Fruit fly (Drosophila melanogaster): ENCODE results near the gene crn.

crn gene

dm6 chrX:2295435-2296229, 45.8 kb upstream of the crn start, which contains the start of gene Raf:
TSS of gene Raf (plus strand) at chrX:2295466.
- TF ChIP-seq Ets98B (GFP tag; IDR thresholded peaks at IDR 0.05) (0 out of 2 replicates have a peak, but pooled peaks have one; percentile 54), CG12605 (GFP tag; IDR thresholded peaks at IDR 0.05) (peak; percentile 42; the same call in 1 of the 2 replicates), CG13204 (GFP tag; optimal IDR thresholded peaks at IDR 0.05) (no peak), rn (GFP tag; IDR thresholded peaks at IDR 0.05) (no peak)

dm6 chrX:2294474-2295434, 45.0 kb upstream of the crn start:
- TF ChIP-seq CG4496 (GFP tag; IDR thresholded peaks at IDR 0.05) = peak; percentile 81
- peak; percentile 34 for TF ChIP-seq CG34367 (tag; optimal IDR thresholded peaks at IDR 0.05)
- TF ChIP-seq rn (GFP tag; IDR thresholded peaks at IDR 0.05) = 0 out of 2 replicates have a peak, but pooled peaks have one; percentile 23
- TF ChIP-seq fd96Ca (GFP tag; IDR thresholded peaks at IDR 0.05) = peak; percentile 65; the same call in 1 of the 3 replicates
- peak; percentile 28 for TF ChIP-seq gl (tag; optimal IDR thresholded peaks at IDR 0.05)
- no peak for TF ChIP-seq CG13204 (GFP tag; optimal IDR thresholded peaks at IDR 0.05)
- peak; percentile 26 for TF ChIP-seq CG17806 (tag; optimal IDR thresholded peaks at IDR 0.05)
- TF ChIP-seq CG8159 (tag; optimal IDR thresholded peaks at IDR 0.05) = peak; percentile 21
- peak; percentile 73 for TF ChIP-seq Snoo (tag; optimal IDR thresholded peaks at IDR 0.05)
- TF ChIP-seq CG12605 (GFP tag; IDR thresholded peaks at IDR 0.05) = 0 out of 2 replicates have a peak, but pooled peaks have one; percentile 38
- TF ChIP-seq Pif1A (GFP tag; optimal IDR thresholded peaks at IDR 0.05) = peak; percentile 73
- TF ChIP-seq Pif1B (GFP tag; optimal IDR thresholded peaks at IDR 0.05) = peak; percentile 65
- peak; percentile 91 for TF ChIP-seq EcR (GFP tag; optimal IDR thresholded peaks at IDR 0.05)
- TF ChIP-seq CG9948 (tag; optimal IDR thresholded peaks at IDR 0.05) = peak; percentile 36
- TF ChIP-seq CG8301 (tag; optimal IDR thresholded peaks at IDR 0.05) = peak; percentile 30
- TF ChIP-seq CG15710 (tag; optimal IDR thresholded peaks at IDR 0.05) = peak; percentile 6
- TF ChIP-seq CG14655 (GFP tag; optimal IDR thresholded peaks at IDR 0.05) = peak; percentile 47
- no peak for TF ChIP-seq CG10348 (GFP tag; IDR thresholded peaks at IDR 0.05)
- TF ChIP-seq D1 (tag; optimal IDR thresholded peaks at IDR 0.05) = no peak
- TF ChIP-seq CG32121 (GFP tag; IDR thresholded peaks at IDR 0.05) = peak; percentile 68
- TF ChIP-seq Ets98B (GFP tag; IDR thresholded peaks at IDR 0.05) = peak; percentile 77

- TF ChIP-seq CG8159 (tag; optimal IDR thresholded peaks at IDR 0.05) (peak; percentile 97), CG17806 (tag; optimal IDR thresholded peaks at IDR 0.05) (peak; percentile 93), Pif1B (GFP tag; optimal IDR thresholded peaks at IDR 0.05) (peak; percentile 91), CG4496 (GFP tag; IDR thresholded peaks at IDR 0.05) (peak; percentile 93), EcR (GFP tag; optimal IDR thresholded peaks at IDR 0.05) (peak; percentile 78), fd96Ca (GFP tag; IDR thresholded peaks at IDR 0.05) (peak; percentile 80; the same call in 2 of the 3 replicates), Ets98B (GFP tag; IDR thresholded peaks at IDR 0.05) (peak; percentile 94), Pif1A (GFP tag; optimal IDR thresholded peaks at IDR 0.05) (peak; percentile 94), CG12605 (GFP tag; IDR thresholded peaks at IDR 0.05) (peak; percentile 76), gl (tag; optimal IDR thresholded peaks at IDR 0.05) (peak; percentile 93), CG9948 (tag; optimal IDR thresholded peaks at IDR 0.05) (peak; percentile 94), CG32121 (GFP tag; IDR thresholded peaks at IDR 0.05) (peak; percentile 93), CG13204 (GFP tag; optimal IDR thresholded peaks at IDR 0.05) (peak; percentile 87), CG34367 (tag; optimal IDR thresholded peaks at IDR 0.05) (peak; percentile 94), rn (GFP tag; IDR thresholded peaks at IDR 0.05) (peak; percentile 73), Snoo (tag; optimal IDR thresholded peaks at IDR 0.05) (peak; percentile 95), CG15710 (tag; optimal IDR thresholded peaks at IDR 0.05) (peak; percentile 95), CG14655 (GFP tag; optimal IDR thresholded peaks at IDR 0.05) (peak; percentile 96), CG8301 (tag; optimal IDR thresholded peaks at IDR 0.05) (peak; percentile 96), D1 (tag; optimal IDR thresholded peaks at IDR 0.05) (peak; percentile 89), CG10348 (GFP tag; IDR thresholded peaks at IDR 0.05) (peak; percentile 60)
These were observed 43.7 kb upstream of the crn start, which contains the start of gene CG2865 for dm6 chrX:2293294-2293988. TSS of gene CG2865 (minus strand) at chrX:2293411.

- TF ChIP-seq CG14655 (GFP tag; optimal IDR thresholded peaks at IDR 0.05) (no peak), CG13204 (GFP tag; optimal IDR thresholded peaks at IDR 0.05) (peak; percentile 42), EcR (GFP tag; optimal IDR thresholded peaks at IDR 0.05) (peak; percentile 71)
These were observed 42.6 kb upstream of the crn start for dm6 chrX:2292410-2292809.

- TF ChIP-seq CG15710 (tag; optimal IDR thresholded peaks at IDR 0.05) (no peak), CG34367 (tag; optimal IDR thresholded peaks at IDR 0.05) (no peak), CG32121 (GFP tag; IDR thresholded peaks at IDR 0.05) (no peak), CG12605 (GFP tag; IDR thresholded peaks at IDR 0.05) (no peak), Pif1A (GFP tag; optimal IDR thresholded peaks at IDR 0.05) (no peak), EcR (GFP tag; optimal IDR thresholded peaks at IDR 0.05) (no peak)
These were observed 41.2 kb upstream of the crn start for dm6 chrX:2291023-2291422.
